Worm (Caenorhabditis elegans) whole organism, L4 larva: ENCODE data around the gene F52H2.3.

Experiments used
- F26F4.8 ChIP-seq: fragments of 200-800 bp; sonication (Bioruptor generic); conservative IDR thresholded peaks from 2 replicates; pipeline ENCODE4 v1.3.6; 2022; ENCODE audit warnings: missing genetic modification characterization, missing compliant biosample characterization
- F44E2.7 ChIP-seq: fragments of 200-800 bp; sonication (Bioruptor generic); IDR thresholded peaks from 2 replicates; pipeline ENCODE4 v2.1.2; 2022; ENCODE audit warnings: missing genetic modification characterization, missing compliant biosample characterization
- T20F7.1 ChIP-seq: fragments of 200-800 bp; sonication (Bioruptor generic); optimal IDR thresholded peaks from 2 replicates; lab custom pipeline; 2018; ENCODE audit warnings: mild to moderate bottlenecking, missing genetic modification characterization, missing compliant biosample characterization
- T26A8.4 ChIP-seq: fragments of 200-800 bp; sonication (Bioruptor generic); IDR thresholded peaks from 2 replicates; pipeline ENCODE4 v1.3.6; 2022; ENCODE audit warnings: missing genetic modification characterization, missing compliant biosample characterization
- Y5F2A.4 ChIP-seq: fragments of 200-800 bp; sonication (Bioruptor generic); optimal IDR thresholded peaks from 2 replicates; lab custom pipeline; 2018; ENCODE audit warnings: mild to moderate bottlenecking, missing genetic modification characterization, missing compliant biosample characterization
- Y75B8A.6 ChIP-seq: fragments of 200-800 bp; sonication (Bioruptor generic); IDR thresholded peaks from 2 replicates; pipeline ENCODE4 v1.3.6; 2022; ENCODE audit warnings: missing genetic modification reagents, missing genetic modification characterization, missing compliant biosample characterization
- ZK337.2 ChIP-seq: fragments of 200-800 bp; sonication (Bioruptor generic); IDR thresholded peaks from 2 replicates; pipeline ENCODE4 v1.3.6; 2022; ENCODE audit warnings: missing genetic modification reagents, missing genetic modification characterization, missing compliant biosample characterization
- ZK546.5 ChIP-seq, 2 experiments: sonication (generic microtip); optimal IDR thresholded peaks; 2 replicates each; lab custom pipeline; 2017; ENCODE audit warnings: missing biosample characterization in 2 of 2, missing genetic modification characterization in 2 of 2
- aha-1 ChIP-seq: fragments of 150-350 bp; peaks from one replicate; lab custom pipeline; 2014; ENCODE audit warnings: missing biosample characterization, missing genetic modification characterization
- aly-2 ChIP-seq: sonication (generic microtip); optimal IDR thresholded peaks from 2 replicates; lab custom pipeline; 2018; ENCODE audit warnings: missing biosample characterization, missing genetic modification characterization
- ceh-20 ChIP-seq: fragments of 200-800 bp; sonication (Bioruptor generic); IDR thresholded peaks from 2 replicates; pipeline ENCODE4 v1.3.6; 2022; ENCODE audit warnings: missing genetic modification reagents, missing genetic modification characterization, missing compliant biosample characterization
- ceh-28 ChIP-seq: fragments of 150-350 bp; optimal IDR thresholded peaks from 2 replicates; lab custom pipeline; 2014; ENCODE audit warnings: missing biosample characterization, missing genetic modification reagents, missing genetic modification characterization
- ceh-32 ChIP-seq: sonication (generic microtip); optimal IDR thresholded peaks from 2 replicates; lab custom pipeline; 2016; ENCODE audit warnings: mild to moderate bottlenecking, missing genetic modification characterization, missing compliant biosample characterization; ENCODE audit not compliant: poor library complexity
- ceh-44 ChIP-seq: fragments of 200-800 bp; sonication (Bioruptor generic); IDR thresholded peaks from 2 replicates; pipeline ENCODE4 v1.3.6; 2022; ENCODE audit warnings: missing genetic modification reagents, missing genetic modification characterization, missing compliant biosample characterization
- ceh-82 ChIP-seq: sonication (generic microtip); optimal IDR thresholded peaks from 2 replicates; lab custom pipeline; 2017; ENCODE audit warnings: missing biosample characterization, missing genetic modification characterization
- ces-1 ChIP-seq: fragments of 150-350 bp; sonication (generic microtip); optimal IDR thresholded peaks from 4 replicates; lab custom pipeline; 2014; ENCODE audit warnings: missing biosample characterization, missing genetic modification reagents, missing genetic modification characterization
- daf-16 ChIP-seq, 3 experiments: sonication (generic microtip); optimal IDR thresholded peaks; 2 replicates each; lab custom pipeline; 2016 to 2017; ENCODE audit warnings: missing genetic modification characterization in 3 of 3, missing genetic modification reagents in 3 of 3, mild to moderate bottlenecking in 2 of 3, missing compliant biosample characterization in 2 of 3, missing biosample characterization in 1 of 3, moderate library complexity in 1 of 3
- daf-19 ChIP-seq: fragments of 200-800 bp; sonication (Bioruptor generic); conservative IDR thresholded peaks from 2 replicates; pipeline ENCODE4 v1.3.6; 2022; ENCODE audit warnings: missing genetic modification characterization, missing compliant biosample characterization
- daf-8 ChIP-seq: fragments of 200-800 bp; sonication (Bioruptor generic); IDR thresholded peaks from 2 replicates; pipeline ENCODE4 v1.3.6; 2022; ENCODE audit warnings: missing genetic modification characterization, missing compliant biosample characterization
- dmd-6 ChIP-seq: fragments of 200-800 bp; sonication (Bioruptor generic); IDR thresholded peaks from 2 replicates; pipeline ENCODE4 v1.3.6; 2022; ENCODE audit warnings: missing genetic modification reagents, missing genetic modification characterization, missing compliant biosample characterization
- dmd-8 ChIP-seq: fragments of 200-800 bp; sonication (Bioruptor generic); IDR thresholded peaks from 2 replicates; pipeline ENCODE4 v1.3.6; 2022; ENCODE audit warnings: missing genetic modification characterization, missing compliant biosample characterization
- dmd-9 ChIP-seq: fragments of 200-800 bp; sonication (Bioruptor generic); IDR thresholded peaks from 2 replicates; pipeline ENCODE4 v1.3.6; 2022; ENCODE audit warnings: missing genetic modification reagents, missing genetic modification characterization, missing compliant biosample characterization
- dve-1 ChIP-seq: sonication (generic microtip); optimal IDR thresholded peaks from 2 replicates; lab custom pipeline; 2017; ENCODE audit warnings: antibody characterized with exemption, mild to moderate bottlenecking, missing genetic modification characterization, missing compliant biosample characterization; ENCODE audit not compliant: insufficient read depth
- egl-43 ChIP-seq: fragments of 200-800 bp; sonication (Bioruptor generic); IDR thresholded peaks from 2 replicates; pipeline ENCODE4 v1.3.6; 2022; ENCODE audit warnings: missing genetic modification reagents, missing genetic modification characterization, missing compliant biosample characterization
- gei-8 ChIP-seq: fragments of 200-800 bp; sonication (Bioruptor generic); optimal IDR thresholded peaks from 2 replicates; lab custom pipeline; 2018; ENCODE audit warnings: mild to moderate bottlenecking, missing genetic modification characterization, missing compliant biosample characterization
- hlh-11 ChIP-seq: fragments of 200-800 bp; sonication (Bioruptor generic); optimal IDR thresholded peaks from 2 replicates; lab custom pipeline; 2018; ENCODE audit warnings: mild to moderate bottlenecking, missing genetic modification characterization, missing compliant biosample characterization
- hmg-1.1 ChIP-seq: fragments of 200-800 bp; sonication (Bioruptor generic); IDR thresholded peaks from 2 replicates; pipeline ENCODE4 v1.3.6; 2022; ENCODE audit warnings: missing genetic modification reagents, missing genetic modification characterization, missing compliant biosample characterization
- jun-1 ChIP-seq: fragments of 150-350 bp; optimal IDR thresholded peaks from 2 replicates; lab custom pipeline; 2014; ENCODE audit warnings: missing biosample characterization, missing genetic modification reagents, missing genetic modification characterization
- lim-7 ChIP-seq: fragments of 200-800 bp; sonication (Bioruptor generic); IDR thresholded peaks from 2 replicates; pipeline ENCODE4 v1.3.6; 2022; ENCODE audit warnings: missing genetic modification characterization, missing compliant biosample characterization
- lin-29 ChIP-seq: fragments of 200-800 bp; sonication (Bioruptor generic); IDR thresholded peaks from 2 replicates; pipeline ENCODE4 v1.3.6; 2022; ENCODE audit warnings: missing genetic modification reagents, missing genetic modification characterization, missing compliant biosample characterization
- lin-39 ChIP-seq: fragments of 150-350 bp; optimal IDR thresholded peaks from 2 replicates; lab custom pipeline; 2014; ENCODE audit warnings: missing biosample characterization, missing genetic modification reagents, missing genetic modification characterization
- lir-3 ChIP-seq: sonication (generic microtip); optimal IDR thresholded peaks from 2 replicates; lab custom pipeline; 2016; ENCODE audit warnings: mild to moderate bottlenecking, missing genetic modification characterization, missing compliant biosample characterization
- madf-5 ChIP-seq, 2 experiments: fragments of 200-800 bp; sonication (Bioruptor generic); IDR thresholded peaks; 2 replicates each; pipeline ENCODE4 v1.3.6; 2022; ENCODE audit warnings: missing compliant biosample characterization in 2 of 2, missing genetic modification characterization in 2 of 2
- madf-9 ChIP-seq: fragments of 200-800 bp; sonication (Bioruptor generic); conservative IDR thresholded peaks from 2 replicates; pipeline ENCODE4 v1.3.6; 2022; ENCODE audit warnings: missing genetic modification reagents, missing genetic modification characterization, missing compliant biosample characterization
- mdt-29 ChIP-seq: fragments of 200-800 bp; sonication (Bioruptor generic); IDR thresholded peaks from 2 replicates; pipeline ENCODE4 v1.3.6; 2022; ENCODE audit warnings: missing genetic modification reagents, missing genetic modification characterization, missing compliant biosample characterization
- mep-1 ChIP-seq: fragments of 150-350 bp; sonication (generic microtip); optimal IDR thresholded peaks from 3 replicates; lab custom pipeline; 2014; ENCODE audit warnings: missing biosample characterization, missing genetic modification characterization
- mes-2 ChIP-seq: sonication (generic microtip); optimal IDR thresholded peaks from 2 replicates; lab custom pipeline; 2016; ENCODE audit warnings: missing genotype, mild to moderate bottlenecking, missing genetic modification characterization, missing compliant biosample characterization; ENCODE audit not compliant: poor library complexity, severe bottlenecking
- mxl-3 ChIP-seq: fragments of 200-800 bp; sonication (Bioruptor generic); optimal IDR thresholded peaks from 2 replicates; lab custom pipeline; 2018; ENCODE audit warnings: mild to moderate bottlenecking, missing genetic modification characterization, missing compliant biosample characterization
- nhr-11 ChIP-seq: fragments of 150-350 bp; optimal IDR thresholded peaks from 2 replicates; lab custom pipeline; 2014; ENCODE audit warnings: missing biosample characterization, missing genetic modification characterization
- nhr-28 ChIP-seq: fragments of 150-350 bp; optimal IDR thresholded peaks from 2 replicates; lab custom pipeline; 2014; ENCODE audit warnings: missing biosample characterization, missing genetic modification characterization
- nhr-77 ChIP-seq: fragments of 150-350 bp; optimal IDR thresholded peaks from 2 replicates; lab custom pipeline; 2014; ENCODE audit warnings: missing biosample characterization, missing genetic modification characterization
- php-3 ChIP-seq: fragments of 200-800 bp; sonication (Bioruptor generic); IDR thresholded peaks from 2 replicates; pipeline ENCODE4 v1.3.6; 2022; ENCODE audit warnings: missing genetic modification reagents, missing genetic modification characterization, missing compliant biosample characterization
- rbr-2 ChIP-seq: sonication (generic microtip); optimal IDR thresholded peaks from 2 replicates; lab custom pipeline; 2016; ENCODE audit warnings: missing genotype, missing genetic modification characterization, missing compliant biosample characterization
- skn-1 ChIP-seq: fragments of 150-350 bp; optimal IDR thresholded peaks from 2 replicates; lab custom pipeline; 2014; ENCODE audit warnings: missing biosample characterization, missing genetic modification characterization
- snpc-1.2 ChIP-seq: fragments of 200-800 bp; sonication (Bioruptor generic); IDR thresholded peaks from 2 replicates; pipeline ENCODE4 v1.3.6; 2022; ENCODE audit warnings: missing genetic modification reagents, missing genetic modification characterization, missing compliant biosample characterization
- spr-3 ChIP-seq: fragments of 200-800 bp; sonication (Bioruptor generic); optimal IDR thresholded peaks from 2 replicates; lab custom pipeline; 2018; ENCODE audit warnings: mild to moderate bottlenecking, missing genetic modification characterization, missing compliant biosample characterization
- tra-1 ChIP-seq: fragments of 200-800 bp; sonication (Bioruptor generic); IDR thresholded peaks from 2 replicates; pipeline ENCODE4 v1.3.6; 2022; ENCODE audit warnings: missing genetic modification reagents, missing genetic modification characterization, missing compliant biosample characterization
- unc-130 ChIP-seq: sonication (generic microtip); optimal IDR thresholded peaks from 2 replicates; lab custom pipeline; 2016; ENCODE audit warnings: missing genetic modification reagents, missing genetic modification characterization, missing compliant biosample characterization
- unc-62 ChIP-seq, 3 experiments: fragments of 150-350 bp in 1 of 3; sonication (generic microtip); optimal IDR thresholded peaks in 2 of 3; peaks in 1 of 3; 1 replicate in 1 of 3; 2 replicates in 2 of 3; lab custom pipeline; 2014 to 2017; ENCODE audit warnings: missing biosample characterization in 3 of 3, missing genetic modification characterization in 3 of 3, missing genetic modification reagents in 3 of 3, missing genotype in 1 of 3
- zfp-2 ChIP-seq: sonication (generic microtip); optimal IDR thresholded peaks from 2 replicates; lab custom pipeline; 2016; ENCODE audit warnings: mild to moderate bottlenecking, missing genetic modification characterization, missing compliant biosample characterization
- zip-11 ChIP-seq: fragments of 200-800 bp; sonication (Bioruptor generic); IDR thresholded peaks from 2 replicates; pipeline ENCODE4 v1.3.6; 2022; ENCODE audit warnings: missing genetic modification characterization, missing compliant biosample characterization

The F52H2.3 gene

DNA sequence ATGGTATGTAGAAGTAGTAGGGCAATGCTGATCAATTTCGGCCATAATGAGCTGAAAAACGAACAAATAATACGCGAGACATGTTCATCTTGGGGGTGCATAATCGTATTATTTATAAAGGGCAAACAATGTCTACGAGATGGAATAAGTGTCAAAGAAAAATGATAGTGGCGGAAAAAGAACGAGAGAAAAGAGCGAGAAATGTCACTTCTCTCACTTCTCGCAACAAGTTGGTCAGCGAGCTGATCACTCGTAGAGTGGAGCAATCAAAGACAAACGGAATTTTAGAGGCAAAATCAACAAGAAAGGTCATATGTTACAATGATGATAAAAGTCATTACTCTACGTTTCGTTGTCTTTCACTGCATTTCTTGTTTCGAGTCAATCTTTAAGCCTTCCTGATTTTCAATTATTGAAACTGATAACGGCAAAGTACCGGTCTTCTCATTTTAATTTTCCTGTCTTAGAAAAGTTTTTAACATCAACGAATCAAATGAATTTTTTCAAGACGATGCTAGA lies at the start of gene F52H2.3:
Gene F52H2.3, minus strand, starts transcription at position 51 of the 519 bp plus-strand sequence.
- TF ChIP-seq ZK546.5 (tag; optimal IDR thresholded peaks at IDR 0.05; lab: Kevin White, UChicago) = no peak
- TF ChIP-seq php-3 (GFP tag; lab: Robert Waterston, UW) = no peak
- no peak for TF ChIP-seq mdt-29 (GFP tag; lab: Robert Waterston, UW)
- TF ChIP-seq nhr-11 = no peak
- TF ChIP-seq daf-19 (GFP tag; lab: Robert Waterston, UW) = no peak
- TF ChIP-seq lin-29 = no peak
- TF ChIP-seq unc-62 (GFP tag; optimal IDR thresholded peaks at IDR 0.05 in 1 of 2; lab: Kevin White, UChicago) = peak in 1 of 2 experiments; percentile 89
- no peak for TF ChIP-seq unc-62 (tag; optimal IDR thresholded peaks at IDR 0.05; lab: Kevin White, UChicago)
- no peak for TF ChIP-seq madf-9 (GFP tag; lab: Robert Waterston, UW)
- TF ChIP-seq zip-11 (GFP tag; lab: Robert Waterston, UW) = no peak
- no peak for TF ChIP-seq rbr-2 (tag; lab: Kevin White, UChicago)
- no peak for TF ChIP-seq dmd-8 (GFP tag; lab: Robert Waterston, UW)
- TF ChIP-seq spr-3 (GFP tag; lab: Kevin White, UChicago) = no peak
- TF ChIP-seq skn-1 (tag; lab: Kevin White, UChicago) = no peak
- no peak for TF ChIP-seq lin-39 (tag; lab: Kevin White, UChicago)
- TF ChIP-seq unc-130 = no peak
- TF ChIP-seq daf-8 (GFP tag; lab: Robert Waterston, UW) = no peak
- TF ChIP-seq ceh-44 = no peak
- peak; percentile 54 for TF ChIP-seq nhr-28 (tag; lab: Kevin White, UChicago)
- TF ChIP-seq jun-1 (tag; lab: Kevin White, UChicago) = no peak
- no peak for TF ChIP-seq aly-2
- TF ChIP-seq aha-1 = no peak
- no peak for TF ChIP-seq snpc-1.2
- no peak for TF ChIP-seq zfp-2 (tag; lab: Kevin White, UChicago)
- TF ChIP-seq ceh-28 (tag; lab: Kevin White, UChicago) = no peak
- peak; percentile 59 for TF ChIP-seq dmd-6 (GFP tag; lab: Robert Waterston, UW)
- TF ChIP-seq ceh-82 (tag; lab: Kevin White, UChicago) = no peak
- no peak for TF ChIP-seq Y75B8A.6 (GFP tag; lab: Robert Waterston, UW)
- peak; percentile 28 for TF ChIP-seq mep-1 (tag; lab: Kevin White, UChicago)
- TF ChIP-seq dmd-9 (GFP tag; lab: Robert Waterston, UW) = no peak
- TF ChIP-seq nhr-77 (tag; lab: Kevin White, UChicago) = peak; percentile 53
- peak; percentile 58 for TF ChIP-seq dve-1 (tag; lab: Kevin White, UChicago)
- no peak for TF ChIP-seq mxl-3 (GFP tag; lab: Kevin White, UChicago)
- no peak for TF ChIP-seq Y5F2A.4 (GFP tag; lab: Kevin White, UChicago)
- TF ChIP-seq hlh-11 = peak; percentile 64
- no peak for TF ChIP-seq gei-8 (GFP tag; lab: Kevin White, UChicago)
- TF ChIP-seq T20F7.1 (GFP tag; lab: Kevin White, UChicago) = no peak
- TF ChIP-seq egl-43 (GFP tag; lab: Robert Waterston, UW) = no peak
- TF ChIP-seq F44E2.7 (GFP tag; lab: Robert Waterston, UW) = no peak
- TF ChIP-seq hmg-1.1 = no peak
- TF ChIP-seq madf-5 (GFP tag; IDR thresholded peaks at IDR 0.05; lab: Robert Waterston, UW) = no peak
- no peak for TF ChIP-seq T26A8.4 (GFP tag; lab: Robert Waterston, UW)
- TF ChIP-seq mes-2 = no peak
- no peak for TF ChIP-seq ZK337.2
- TF ChIP-seq lim-7 (GFP tag; lab: Robert Waterston, UW) = no peak
- TF ChIP-seq tra-1 = 0 out of 2 replicates have a peak, but pooled peaks have one; percentile 34
- no peak for TF ChIP-seq ces-1 (GFP tag; lab: Kevin White, UChicago)
- TF ChIP-seq daf-16 (GFP tag; optimal IDR thresholded peaks at IDR 0.05; lab: Kevin White, UChicago) = no peak
- peak; percentile 89 for TF ChIP-seq daf-16 (tag; optimal IDR thresholded peaks at IDR 0.05; lab: Kevin White, UChicago)
- no peak for TF ChIP-seq ceh-20
- no peak for TF ChIP-seq lir-3 (tag; lab: Kevin White, UChicago)
- no peak for TF ChIP-seq ceh-32 (tag; lab: Kevin White, UChicago)
- TF ChIP-seq F26F4.8 = no peak
